Fruit fly (Drosophila melanogaster) whole organism, embryonic: ENCODE data around the gene Mtch.

ENCODE experiments used
- Antp ChIP-seq: fragments of 200-800 bp; sonication (Bioruptor generic); optimal IDR thresholded peaks from 3 replicates; lab custom pipeline; 2016; ENCODE audit warnings: missing biosample characterization, missing genetic modification characterization
- CG11456 ChIP-seq: fragments of 200-800 bp; sonication (Bioruptor generic); IDR thresholded peaks from 3 replicates; pipeline ENCODE4 v1.3.6; 2022; ENCODE audit warnings: missing biosample characterization, missing genetic modification characterization
- CG11695 ChIP-seq: fragments of 200-800 bp; sonication (Bioruptor generic); IDR thresholded peaks from 3 replicates; pipeline ENCODE4 v1.3.6; 2022; ENCODE audit warnings: missing biosample characterization, missing genetic modification characterization
- CG12391 ChIP-seq: fragments of 200-800 bp; sonication (Bioruptor generic); optimal IDR thresholded peaks from 3 replicates; lab custom pipeline; 2018; ENCODE audit warnings: missing biosample characterization, mild to moderate bottlenecking, missing genetic modification characterization, moderate library complexity
- CG12942 ChIP-seq: fragments of 200-800 bp; sonication (Bioruptor generic); optimal IDR thresholded peaks from 3 replicates; lab custom pipeline; 2016; ENCODE audit warnings: missing biosample characterization, missing genetic modification characterization
- CG13775 ChIP-seq: fragments of 200-800 bp; sonication (Bioruptor generic); optimal IDR thresholded peaks from 3 replicates; lab custom pipeline; 2017; ENCODE audit warnings: missing biosample characterization, mild to moderate bottlenecking, missing genetic modification characterization
- CG14965 ChIP-seq: fragments of 200-800 bp; sonication (Bioruptor generic); optimal IDR thresholded peaks from 2 replicates; lab custom pipeline; 2016; ENCODE audit warnings: missing biosample characterization, missing genetic modification characterization, borderline replicate concordance
- CG17568 ChIP-seq: fragments of 200-800 bp; sonication (Bioruptor generic); optimal IDR thresholded peaks from 2 replicates; lab custom pipeline; 2018; ENCODE audit warnings: missing biosample characterization, mild to moderate bottlenecking, missing genetic modification characterization, moderate library complexity
- CG2120 ChIP-seq: fragments of 200-800 bp; sonication (Bioruptor generic); optimal IDR thresholded peaks from 3 replicates; lab custom pipeline; 2016; ENCODE audit warnings: missing biosample characterization, missing genetic modification characterization
- CG2202 ChIP-seq: fragments of 200-800 bp; sonication (Bioruptor generic); optimal IDR thresholded peaks from 2 replicates; lab custom pipeline; 2018; ENCODE audit warnings: missing biosample characterization, mild to moderate bottlenecking, missing genetic modification characterization
- CG2875 ChIP-seq: fragments of 200-800 bp; sonication (Bioruptor generic); optimal IDR thresholded peaks from 2 replicates; lab custom pipeline; 2017; ENCODE audit warnings: missing biosample characterization, mild to moderate bottlenecking, missing genetic modification characterization, missing genetic modification reagents
- CG31224 ChIP-seq: fragments of 200-800 bp; sonication (Bioruptor generic); IDR thresholded peaks from 2 replicates; pipeline ENCODE4 v1.3.6; 2022; ENCODE audit warnings: missing biosample characterization, missing genetic modification characterization
- CG3281 ChIP-seq: fragments of 200-800 bp; sonication (Bioruptor generic); optimal IDR thresholded peaks from 3 replicates; lab custom pipeline; 2017; ENCODE audit warnings: missing biosample characterization, mild to moderate bottlenecking, missing genetic modification characterization
- CG4282 ChIP-seq: fragments of 200-800 bp; sonication (Bioruptor generic); optimal IDR thresholded peaks from 2 replicates; lab custom pipeline; 2016; ENCODE audit warnings: missing biosample characterization, missing genetic modification characterization
- CG6175 ChIP-seq: fragments of 200-800 bp; sonication (Bioruptor generic); IDR thresholded peaks from 3 replicates; pipeline ENCODE4 v1.3.6; 2022; ENCODE audit warnings: missing biosample characterization, missing genetic modification characterization
- CG6272 ChIP-seq: fragments of 200-800 bp; sonication (Bioruptor generic); IDR thresholded peaks from 2 replicates; pipeline ENCODE4 v1.3.6; 2022; ENCODE audit warnings: missing biosample characterization, missing genetic modification characterization
- CG9215 ChIP-seq: fragments of 200-800 bp; sonication (Bioruptor generic); IDR thresholded peaks from 2 replicates; pipeline ENCODE4 v1.3.6; 2022; ENCODE audit warnings: missing biosample characterization, missing genetic modification characterization
- CG9932 ChIP-seq: fragments of 200-800 bp; sonication (Bioruptor generic); IDR thresholded peaks from 2 replicates; pipeline ENCODE4 v1.3.6; 2022; ENCODE audit warnings: missing biosample characterization, missing genetic modification characterization
- Dbx ChIP-seq: fragments of 200-800 bp; sonication (Bioruptor generic); IDR thresholded peaks from 3 replicates; pipeline ENCODE4 v1.3.6; 2022; ENCODE audit warnings: missing biosample characterization, missing genetic modification characterization
- Gug ChIP-seq: fragments of 200-800 bp; sonication (Bioruptor generic); IDR thresholded peaks from 4 replicates; pipeline ENCODE4 v1.3.6; 2022; ENCODE audit warnings: missing biosample characterization, missing genetic modification characterization
- H15 ChIP-seq: fragments of 200-800 bp; sonication (Bioruptor generic); IDR thresholded peaks from 3 replicates; pipeline ENCODE4 v1.3.6; 2022; ENCODE audit warnings: missing biosample characterization, missing genetic modification characterization
- H2.0 ChIP-seq: fragments of 200-800 bp; sonication (Bioruptor generic); IDR thresholded peaks from 2 replicates; pipeline ENCODE4 v1.3.6; 2022; ENCODE audit warnings: missing biosample characterization, missing genetic modification characterization
- HLH4C ChIP-seq: fragments of 200-800 bp; sonication (Bioruptor generic); IDR thresholded peaks from 3 replicates; pipeline ENCODE4 v1.3.6; 2022; ENCODE audit warnings: missing biosample characterization, missing genetic modification characterization; ENCODE audit not compliant: partially characterized antibody
- Hand ChIP-seq: fragments of 200-800 bp; sonication (Bioruptor generic); optimal IDR thresholded peaks from 2 replicates; lab custom pipeline; 2017; ENCODE audit warnings: mild to moderate bottlenecking, missing biosample characterization, missing genetic modification reagents, missing genetic modification characterization
- Jarid2 ChIP-seq: fragments of 200-800 bp; sonication (Bioruptor generic); optimal IDR thresholded peaks from 3 replicates; lab custom pipeline; 2017; ENCODE audit warnings: mild to moderate bottlenecking, missing biosample characterization, missing genetic modification reagents, missing genetic modification characterization
- Lpt ChIP-seq: fragments of >200 bp; optimal IDR thresholded peaks from 2 replicates; lab custom pipeline; 2018; ENCODE audit warnings: missing biosample characterization, missing genetic modification characterization
- Max ChIP-seq: fragments of 200-800 bp; sonication (Bioruptor generic); optimal IDR thresholded peaks from 2 replicates; lab custom pipeline; 2016; ENCODE audit warnings: missing biosample characterization, mild to moderate bottlenecking, missing genetic modification characterization
- Rfx ChIP-seq: fragments of 200-800 bp; sonication (Bioruptor generic); IDR thresholded peaks from 2 replicates; pipeline ENCODE4 v1.3.6; 2022; ENCODE audit warnings: missing biosample characterization, missing genetic modification characterization
- Side ChIP-seq: fragments of 200-800 bp; sonication (Bioruptor generic); optimal IDR thresholded peaks from 2 replicates; lab custom pipeline; 2016; ENCODE audit warnings: missing biosample characterization, missing genetic modification characterization
- Ssrp ChIP-seq: fragments of 200-800 bp; sonication (Bioruptor generic); optimal IDR thresholded peaks from 2 replicates; lab custom pipeline; 2018; ENCODE audit warnings: missing biosample characterization, mild to moderate bottlenecking, missing genetic modification characterization, moderate library complexity
- Taf1 ChIP-seq: fragments of 200-800 bp; sonication (Bioruptor generic); IDR thresholded peaks from 2 replicates; pipeline ENCODE4 v1.3.6; 2022; ENCODE audit warnings: missing biosample characterization, missing genetic modification characterization
- bab2 ChIP-seq: fragments of 200-800 bp; sonication (Bioruptor generic); optimal IDR thresholded peaks from 2 replicates; lab custom pipeline; 2016; ENCODE audit warnings: missing biosample characterization, missing genetic modification characterization
- bsh ChIP-seq, 2 experiments: fragments of 200-800 bp; sonication (Bioruptor generic); optimal IDR thresholded peaks; 2 replicates each; lab custom pipeline; 2017 to 2018; ENCODE audit warnings: mild to moderate bottlenecking in 2 of 2, missing biosample characterization in 2 of 2, missing genetic modification characterization in 2 of 2, moderate library complexity in 1 of 2
- chinmo ChIP-seq: fragments of 200-800 bp; sonication (Bioruptor generic); IDR thresholded peaks from 4 replicates; pipeline ENCODE4 v1.3.6; 2022; ENCODE audit warnings: missing biosample characterization, missing genetic modification characterization; ENCODE audit not compliant: partially characterized antibody
- chm ChIP-seq: fragments of 200-800 bp; sonication (Bioruptor generic); IDR thresholded peaks from 2 replicates; pipeline ENCODE4 v1.3.6; 2022; ENCODE audit warnings: missing biosample characterization, missing genetic modification characterization
- dimm ChIP-seq: fragments of 200-800 bp; sonication (Bioruptor generic); IDR thresholded peaks from 2 replicates; pipeline ENCODE4 v1.3.6; 2022; ENCODE audit warnings: missing biosample characterization, missing genetic modification characterization
- en ChIP-seq: fragments of 200-800 bp; sonication (Bioruptor generic); optimal IDR thresholded peaks from 2 replicates; lab custom pipeline; 2016; ENCODE audit warnings: missing biosample characterization, missing genetic modification characterization
- esg ChIP-seq: fragments of 200-800 bp; sonication (Bioruptor generic); conservative IDR thresholded peaks from 2 replicates; pipeline ENCODE4 v1.3.6; 2022; ENCODE audit warnings: missing biosample characterization, missing genetic modification characterization
- eyg ChIP-seq: fragments of 200-800 bp; sonication (Bioruptor generic); optimal IDR thresholded peaks from 3 replicates; lab custom pipeline; 2016; ENCODE audit warnings: missing biosample characterization, missing genetic modification characterization
- fu2 ChIP-seq: fragments of 200-800 bp; sonication (Bioruptor generic); optimal IDR thresholded peaks from 2 replicates; lab custom pipeline; 2016; ENCODE audit warnings: missing biosample characterization, missing genetic modification characterization
- ken ChIP-seq: fragments of 200-800 bp; sonication (Bioruptor generic); IDR thresholded peaks from 3 replicates; pipeline ENCODE4 v1.3.6; 2022; ENCODE audit warnings: missing biosample characterization, missing genetic modification characterization
- psq ChIP-seq: fragments of 200-800 bp; sonication (Bioruptor generic); optimal IDR thresholded peaks from 2 replicates; lab custom pipeline; 2017; ENCODE audit warnings: missing biosample characterization, missing genetic modification characterization
- row ChIP-seq: fragments of 200-800 bp; sonication (Bioruptor generic); IDR thresholded peaks from 3 replicates; pipeline ENCODE4 v1.3.6; 2022; ENCODE audit warnings: missing biosample characterization, missing genetic modification characterization
- salm ChIP-seq: fragments of 200-800 bp; sonication (Bioruptor generic); optimal IDR thresholded peaks from 2 replicates; lab custom pipeline; 2018; ENCODE audit warnings: missing biosample characterization, mild to moderate bottlenecking, missing genetic modification characterization
- ssp ChIP-seq: fragments of 200-800 bp; sonication (Bioruptor generic); IDR thresholded peaks from 2 replicates; pipeline ENCODE4 v1.3.6; 2022; ENCODE audit warnings: missing biosample characterization, missing genetic modification characterization
- stc ChIP-seq: fragments of 200-800 bp; sonication (Bioruptor generic); IDR thresholded peaks from 2 replicates; pipeline ENCODE4 v1.3.6; 2022; ENCODE audit warnings: missing biosample characterization, missing genetic modification characterization
- vnd ChIP-seq: fragments of 200-800 bp; sonication (Bioruptor generic); IDR thresholded peaks from 3 replicates; pipeline ENCODE4 v1.3.6; 2022; ENCODE audit warnings: missing biosample characterization, missing genetic modification characterization; ENCODE audit not compliant: partially characterized antibody
- wor ChIP-seq: fragments of 200-800 bp; sonication (Bioruptor generic); IDR thresholded peaks from 2 replicates; pipeline ENCODE4 v1.3.6; 2022; ENCODE audit warnings: missing biosample characterization, missing genetic modification characterization
- yki ChIP-seq: fragments of >200 bp; optimal IDR thresholded peaks from 3 replicates; lab custom pipeline; 2018
- zen ChIP-seq: fragments of 200-800 bp; sonication (Bioruptor generic); optimal IDR thresholded peaks from 3 replicates; lab custom pipeline; 2018; ENCODE audit warnings: missing biosample characterization, mild to moderate bottlenecking, missing genetic modification characterization, moderate library complexity
- zf30C ChIP-seq: fragments of 200-800 bp; sonication (Bioruptor generic); optimal IDR thresholded peaks from 3 replicates; lab custom pipeline; 2018; ENCODE audit warnings: missing biosample characterization, mild to moderate bottlenecking, missing genetic modification characterization

Gene Mtch

DNA sequence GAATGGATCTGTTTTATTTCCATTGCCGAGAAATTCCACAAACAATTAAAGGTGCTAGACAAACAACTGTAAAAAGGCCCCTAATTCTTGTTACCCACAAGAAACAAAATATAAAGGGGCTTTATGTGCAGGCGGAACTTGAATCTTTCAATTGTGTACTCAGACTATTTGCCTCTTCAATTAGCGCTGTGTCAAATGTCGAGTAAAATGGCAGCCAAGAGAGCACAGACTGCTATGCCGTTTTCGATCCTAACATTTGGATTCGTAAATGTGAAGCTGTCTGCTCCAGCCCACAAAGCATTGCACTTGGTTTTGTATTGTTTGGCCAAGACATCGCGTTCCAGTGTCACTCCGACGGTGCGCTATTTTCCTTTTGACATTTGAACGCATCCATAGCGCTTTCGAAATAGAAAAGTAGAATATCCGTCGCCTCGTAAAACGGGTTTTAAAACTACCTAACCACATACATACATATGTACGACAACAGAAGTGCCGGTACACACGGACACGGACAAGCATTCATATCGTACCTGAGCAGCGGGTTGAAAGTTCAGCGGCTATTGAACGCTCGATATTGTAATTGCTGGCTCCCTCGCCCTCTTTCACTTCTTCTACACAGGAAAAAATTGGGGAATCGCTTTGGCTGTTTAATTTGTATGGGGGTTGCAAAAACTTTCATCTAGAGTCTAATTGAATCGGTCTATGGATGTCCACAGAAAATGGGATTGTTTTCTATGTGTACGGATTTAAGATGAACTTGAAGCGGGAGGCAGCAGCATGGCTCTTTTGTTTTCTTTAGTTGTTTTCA, 18.2 kb upstream of the Mtch start (continued):
- no peak for TF ChIP-seq CG2202 (tag; lab: Kevin White, UChicago)
- peak; percentile 23 for TF ChIP-seq CG3281
- 0 out of 2 replicates have a peak, but pooled peaks have one; percentile 22 for TF ChIP-seq stc (GFP tag; lab: Robert Waterston, UW)
- TF ChIP-seq salm = no peak
- no peak for TF ChIP-seq Ssrp (tag; lab: Kevin White, UChicago)
- TF ChIP-seq psq (GFP tag; lab: Kevin White, UChicago) = no peak
- TF ChIP-seq CG9932 (GFP tag; lab: Robert Waterston, UW) = no peak
- no peak for TF ChIP-seq vnd
- TF ChIP-seq chm (GFP tag; lab: Robert Waterston, UW) = no peak
- no peak for TF ChIP-seq CG12942
- TF ChIP-seq bab2 = no peak
- TF ChIP-seq dimm = no peak
- peak; percentile 3 for TF ChIP-seq CG2875 (GFP tag; lab: Kevin White, UChicago)
- no peak for TF ChIP-seq Jarid2
- TF ChIP-seq wor = no peak
- no peak for TF ChIP-seq ssp
- TF ChIP-seq H15 (GFP tag; lab: Robert Waterston, UW) = no peak
- TF ChIP-seq CG11695 (GFP tag; lab: Robert Waterston, UW) = no peak
- peak; percentile 42 for TF ChIP-seq CG12391 (tag; lab: Kevin White, UChicago)
- TF ChIP-seq Antp (GFP tag; lab: Kevin White, UChicago) = no peak
- no peak for TF ChIP-seq CG9215 (GFP tag; lab: Robert Waterston, UW)
- no peak for TF ChIP-seq eyg (GFP tag; lab: Kevin White, UChicago)
- no peak for TF ChIP-seq CG2120 (GFP tag; lab: Kevin White, UChicago)
- peak; percentile 4 for TF ChIP-seq Side (GFP tag; lab: Kevin White, UChicago)
- TF ChIP-seq H2.0 = no peak
- TF ChIP-seq ken = 0 out of 3 replicates have a peak, but pooled peaks have one; percentile 45
- peak; percentile 76 for TF ChIP-seq zf30C (GFP tag; lab: Kevin White, UChicago)
- TF ChIP-seq CG17568 (GFP tag; lab: Kevin White, UChicago) = no peak
- no peak for TF ChIP-seq CG4282 (GFP tag; lab: Kevin White, UChicago)
- no peak for TF ChIP-seq Gug (GFP tag; lab: Robert Waterston, UW)
- TF ChIP-seq yki (lab: Kevin White, UChicago) = no peak
- TF ChIP-seq zen (tag; lab: Kevin White, UChicago) = no peak
- TF ChIP-seq CG14965 = no peak
- no peak for TF ChIP-seq Rfx (GFP tag; lab: Robert Waterston, UW)
- TF ChIP-seq Max (GFP tag; lab: Kevin White, UChicago) = no peak
- TF ChIP-seq CG11456 (GFP tag; lab: Robert Waterston, UW) = no peak
- TF ChIP-seq Dbx (GFP tag; lab: Robert Waterston, UW) = no peak
- no peak for TF ChIP-seq Lpt
- no peak for TF ChIP-seq CG6175 (GFP tag; lab: Robert Waterston, UW)
- TF ChIP-seq HLH4C (GFP tag; lab: Robert Waterston, UW) = no peak
- TF ChIP-seq Taf1 = no peak
- TF ChIP-seq esg = no peak
- TF ChIP-seq CG6272 = no peak
- 0 out of 4 replicates have a peak, but pooled peaks have one; percentile 19 for TF ChIP-seq chinmo (GFP tag; lab: Robert Waterston, UW)
- TF ChIP-seq row = 0 out of 3 replicates have a peak, but pooled peaks have one; percentile 24
- no peak for TF ChIP-seq en
- peak; percentile 33 to 46 for TF ChIP-seq bsh (GFP tag; optimal IDR thresholded peaks at IDR 0.05; lab: Kevin White, UChicago)
- TF ChIP-seq Hand (GFP tag; lab: Kevin White, UChicago) = no peak
- no peak for TF ChIP-seq CG13775 (GFP tag; lab: Kevin White, UChicago)
- TF ChIP-seq fu2 (GFP tag; lab: Kevin White, UChicago) = peak; percentile 11
- TF ChIP-seq CG31224 = no peak
